Worm (Caenorhabditis elegans): ENCODE data around the gene Y49E10.18.

ce11 chrIII:12456801-12457647 is 11.1 kb upstream of the Y49E10.18 start, which contains the start of the genes scav-3 and Y49E10.21:
- TF ChIP-seq tbx-7 (tag; optimal IDR thresholded peaks at IDR 0.05) = no peak
- no peak for TF ChIP-seq ceh-48 (tag; optimal IDR thresholded peaks at IDR 0.05)
- no peak for TF ChIP-seq F13H6.1 (tag; optimal IDR thresholded peaks at IDR 0.05)
- TF ChIP-seq pax-1 (tag; optimal IDR thresholded peaks at IDR 0.05) = no peak
- no peak for TF ChIP-seq ceh-2 (tag; optimal IDR thresholded peaks at IDR 0.05)
- no peak for TF ChIP-seq madf-2 (tag; optimal IDR thresholded peaks at IDR 0.05)
- no peak for TF ChIP-seq sdc-2 (tag; optimal IDR thresholded peaks at IDR 0.05)
- no peak for TF ChIP-seq unc-55 (GFP tag; optimal IDR thresholded peaks at IDR 0.05)
- TF ChIP-seq nhr-11 (tag; optimal IDR thresholded peaks at IDR 0.05) = no peak
